Worm (Caenorhabditis elegans): ENCODE data around the gene twk-24.

ce11 chrV:12300166-12300565, 31.0 kb upstream of the twk-24 start:
- peak; percentile 98 for TF ChIP-seq nhr-6 (tag; optimal IDR thresholded peaks at IDR 0.05)
- TF ChIP-seq nhr-11 (tag; optimal IDR thresholded peaks at IDR 0.05), result no peak
- no peak for TF ChIP-seq lin-15B (tag; optimal IDR thresholded peaks at IDR 0.05)
- no peak for TF ChIP-seq ceh-28 (tag; optimal IDR thresholded peaks at IDR 0.05)
- TF ChIP-seq unc-62 (GFP tag; optimal IDR thresholded peaks at IDR 0.05 in 1 of 2), result peak in 1 of 2 experiments; percentile 95
- no peak for TF ChIP-seq unc-62 (tag; optimal IDR thresholded peaks at IDR 0.05)
- TF ChIP-seq pha-4 (GFP tag; IDR thresholded peaks at IDR 0.05), result no peak
- peak; percentile 55 for TF ChIP-seq pha-4 (tag; optimal IDR thresholded peaks at IDR 0.05)
- TF ChIP-seq jun-1 (tag; optimal IDR thresholded peaks at IDR 0.05), result peak; percentile 49
- no peak for TF ChIP-seq T26A8.4 (GFP tag; IDR thresholded peaks at IDR 0.05)
- TF ChIP-seq lin-39 (tag; optimal IDR thresholded peaks at IDR 0.05), result no peak
